Fruit fly (Drosophila melanogaster): ENCODE data around the gene ND-13B.

Gene ND-13B

dm6 chr3L:10675635-10676393, 18.1 kb downstream of the ND-13B start (continued):
- TF ChIP-seq dsx (GFP tag; optimal IDR thresholded peaks at IDR 0.05; ENCODE audit: poor library complexity, severe bottlenecking): peak; percentile 68
- peak; percentile 1 for TF ChIP-seq fd59A (GFP tag; optimal IDR thresholded peaks at IDR 0.05)
- peak; percentile 9 for TF ChIP-seq CG10631 (GFP tag; optimal IDR thresholded peaks at IDR 0.05)
- no peak for TF ChIP-seq Sox14 (GFP tag; optimal IDR thresholded peaks at IDR 0.05)
- TF ChIP-seq fd85E (GFP tag; optimal IDR thresholded peaks at IDR 0.05): peak; percentile 37
- peak; percentile 26 for TF ChIP-seq achi (GFP tag; optimal IDR thresholded peaks at IDR 0.05)
- no peak for TF ChIP-seq CG4318 (GFP tag; optimal IDR thresholded peaks at IDR 0.05)
- TF ChIP-seq CG3032 (tag; optimal IDR thresholded peaks at IDR 0.05): peak; percentile 67
- TF ChIP-seq Smox (GFP tag; optimal IDR thresholded peaks at IDR 0.05): peak; percentile 2
- TF ChIP-seq Blimp-1 (GFP tag; optimal IDR thresholded peaks at IDR 0.05): peak; percentile 26
- peak; percentile 47 for TF ChIP-seq Sox102F (GFP tag; optimal IDR thresholded peaks at IDR 0.05)
- no peak for TF ChIP-seq svp (GFP tag)
- TF ChIP-seq CG6163 (GFP tag; IDR thresholded peaks at IDR 0.05): peak; percentile 87
- no peak for TF ChIP-seq Hr39 (GFP tag; optimal IDR thresholded peaks at IDR 0.05)
- peak; percentile 34 for TF ChIP-seq CG8319 (GFP tag; optimal IDR thresholded peaks at IDR 0.05)
- peak; percentile 79 for TF ChIP-seq CG6854 (GFP tag; optimal IDR thresholded peaks at IDR 0.05)
- TF ChIP-seq Ets21C (GFP tag; optimal IDR thresholded peaks at IDR 0.05): no peak
- TF ChIP-seq CG1621 (tag; optimal IDR thresholded peaks at IDR 0.05): peak; percentile 51
- no peak for TF ChIP-seq CG31627 (GFP tag; optimal IDR thresholded peaks at IDR 0.05)
- no peak for TF ChIP-seq lz (GFP tag; optimal IDR thresholded peaks at IDR 0.05)
- peak; percentile 24 for TF ChIP-seq Eip75B (GFP tag; optimal IDR thresholded peaks at IDR 0.05)
- peak; percentile 73 for TF ChIP-seq CG15336 (GFP tag; IDR thresholded peaks at IDR 0.05)
- TF ChIP-seq CG32006 (GFP tag; optimal IDR thresholded peaks at IDR 0.05): peak; percentile 41
- peak; percentile 24 for TF ChIP-seq CG7368 (GFP tag; optimal IDR thresholded peaks at IDR 0.05)
- TF ChIP-seq Gug (GFP tag; IDR thresholded peaks at IDR 0.05): no peak
- peak; percentile 59 for TF ChIP-seq net (GFP tag; optimal IDR thresholded peaks at IDR 0.05)
- peak; percentile 76 for TF ChIP-seq Eip78C (GFP tag)
- peak in 1 of 2 experiments; percentile 42 for TF ChIP-seq salr (GFP tag; optimal IDR thresholded peaks at IDR 0.05)
- TF ChIP-seq Met (GFP tag; optimal IDR thresholded peaks at IDR 0.05): peak; percentile 52
- TF ChIP-seq CG6808 (GFP tag; optimal IDR thresholded peaks at IDR 0.05): peak; percentile 86
- TF ChIP-seq CG6276 (GFP tag; optimal IDR thresholded peaks at IDR 0.05): peak; percentile 87
- TF ChIP-seq ss (GFP tag; optimal IDR thresholded peaks at IDR 0.05): peak; percentile 92 to 94
- TF ChIP-seq Ets96B (tag; optimal IDR thresholded peaks at IDR 0.05): peak; percentile 53
- TF ChIP-seq cyc (GFP tag; optimal IDR thresholded peaks at IDR 0.05): no peak
- peak; percentile 19 for TF ChIP-seq pdm3 (GFP tag; optimal IDR thresholded peaks at IDR 0.05)
- no peak for TF ChIP-seq dac (GFP tag; optimal IDR thresholded peaks at IDR 0.05)
- TF ChIP-seq vri (GFP tag; optimal IDR thresholded peaks at IDR 0.05): peak; percentile 65
- TF ChIP-seq CG34406 (GFP tag; optimal IDR thresholded peaks at IDR 0.05): peak; percentile 35
- no peak for TF ChIP-seq CG11902 (GFP tag; optimal IDR thresholded peaks at IDR 0.05)
- peak; percentile 88 for TF ChIP-seq CG8119 (GFP tag; IDR thresholded peaks at IDR 0.05)

dm6 chr3L:10674940-10675339, 19.0 kb downstream of the ND-13B start:
- TF ChIP-seq Sox14 (GFP tag; optimal IDR thresholded peaks at IDR 0.05) (no peak), eg (GFP tag; IDR thresholded peaks at IDR 0.05) (no peak), CG31627 (GFP tag; optimal IDR thresholded peaks at IDR 0.05) (no peak), Met (GFP tag; optimal IDR thresholded peaks at IDR 0.05) (no peak), ss (GFP tag; optimal IDR thresholded peaks at IDR 0.05) (no peak), CG6276 (GFP tag; optimal IDR thresholded peaks at IDR 0.05) (no peak), CG32006 (GFP tag; optimal IDR thresholded peaks at IDR 0.05) (no peak), topi (GFP tag; optimal IDR thresholded peaks at IDR 0.05) (no peak), CG8319 (GFP tag; optimal IDR thresholded peaks at IDR 0.05) (no peak), svp (GFP tag) (no peak), fd85E (GFP tag; optimal IDR thresholded peaks at IDR 0.05) (no peak), Blimp-1 (GFP tag; optimal IDR thresholded peaks at IDR 0.05) (no peak), CG9139 (GFP tag; optimal IDR thresholded peaks at IDR 0.05) (no peak), dsx (GFP tag; optimal IDR thresholded peaks at IDR 0.05; ENCODE audit: poor library complexity, severe bottlenecking) (no peak), CG6808 (GFP tag; optimal IDR thresholded peaks at IDR 0.05) (no peak), pdm3 (GFP tag; optimal IDR thresholded peaks at IDR 0.05) (no peak), Hr4 (GFP tag; optimal IDR thresholded peaks at IDR 0.05) (no peak), fkh (GFP tag; optimal IDR thresholded peaks at IDR 0.05) (no peak), CG10631 (GFP tag; optimal IDR thresholded peaks at IDR 0.05) (no peak), Eip78C (GFP tag) (no peak)

Data from whole organism, prepupa.